Fruit fly (Drosophila melanogaster) whole organism: Measurements from ENCODE around the gene Edc3.

ENCODE experiments used
- CG8478 ChIP-seq: fragments of >200 bp; optimal IDR thresholded peaks from 2 replicates; lab custom pipeline; 2018; ENCODE audit warnings: inconsistent platforms
- Dll ChIP-seq: fragments of >200 bp; optimal IDR thresholded peaks from 2 replicates; lab custom pipeline; 2017
- EcR ChIP-seq, 2 experiments: fragments of >200 bp; optimal IDR thresholded peaks; 2 replicates each; lab custom pipeline; 2017; ENCODE audit warnings: missing biosample characterization in 2 of 2, missing genetic modification characterization in 2 of 2, missing genetic modification reagents in 2 of 2
- pan ChIP-seq: fragments of >200 bp; optimal IDR thresholded peaks from 2 replicates; lab custom pipeline; 2017
- psq ChIP-seq: fragments of >200 bp; optimal IDR thresholded peaks from 2 replicates; lab custom pipeline; 2017
- usp ChIP-seq: fragments of >200 bp; optimal IDR thresholded peaks from 2 replicates; lab custom pipeline; 2017; ENCODE audit warnings: missing biosample characterization, missing genetic modification characterization, mixed read lengths

Gene Edc3

dm6 chr3L:17529511-17530194 is at the start of gene Edc3, which contains the start of gene Nedd4:
TSS of gene Edc3 (minus strand) at chr3L:17529861.
TSS of gene Nedd4 (plus strand) at chr3L:17530081.
- no peak for TF ChIP-seq EcR (GFP tag; optimal IDR thresholded peaks at IDR 0.05; lab: Kevin White, UChicago)
- TF ChIP-seq pan, result no peak
- no peak for TF ChIP-seq psq
- TF ChIP-seq usp (GFP tag; lab: Kevin White, UChicago), result no peak
- no peak for TF ChIP-seq Dll (lab: Kevin White, UChicago)
- no peak for TF ChIP-seq CG8478 (lab: Kevin White, UChicago)

- TF ChIP-seq Dll (lab: Kevin White, UChicago) (no peak), CG8478 (lab: Kevin White, UChicago) (no peak), EcR (GFP tag; optimal IDR thresholded peaks at IDR 0.05; lab: Kevin White, UChicago) (no peak), pan (no peak), psq (no peak), usp (GFP tag; lab: Kevin White, UChicago) (no peak)
Observed at dm6 chr3L:17579121-17579520, 49.5 kb upstream of the Edc3 start.

dm6 chr3L:17578413-17578812 is 48.8 kb upstream of the Edc3 start:
- no peak for TF ChIP-seq psq
- no peak for TF ChIP-seq pan
- TF ChIP-seq Dll (lab: Kevin White, UChicago), result no peak
- no peak for TF ChIP-seq CG8478 (lab: Kevin White, UChicago)
- TF ChIP-seq EcR (GFP tag; optimal IDR thresholded peaks at IDR 0.05; lab: Kevin White, UChicago), result no peak
- TF ChIP-seq usp (GFP tag; lab: Kevin White, UChicago), result no peak

- TF ChIP-seq EcR (GFP tag; optimal IDR thresholded peaks at IDR 0.05; lab: Kevin White, UChicago) (peak in 1 of 2 experiments; percentile 75), Dll (lab: Kevin White, UChicago) (peak; percentile 93), pan (no peak), usp (GFP tag; lab: Kevin White, UChicago) (no peak), CG8478 (lab: Kevin White, UChicago) (peak; percentile 16)
Observed at dm6 chr3L:17577530-17578351, 48.1 kb upstream of the Edc3 start.

dm6 chr3L:17576886-17577271 is 47.2 kb upstream of the Edc3 start:
- no peak for TF ChIP-seq psq
- TF ChIP-seq Dll (lab: Kevin White, UChicago), result no peak
- no peak for TF ChIP-seq CG8478 (lab: Kevin White, UChicago)
- TF ChIP-seq EcR (GFP tag; optimal IDR thresholded peaks at IDR 0.05; lab: Kevin White, UChicago), result no peak
- TF ChIP-seq usp (GFP tag; lab: Kevin White, UChicago), result no peak
- TF ChIP-seq pan, result no peak

dm6 chr3L:17576093-17576885 is 46.6 kb upstream of the Edc3 start:
- peak in 1 of 2 experiments; percentile 58 for TF ChIP-seq EcR (GFP tag; optimal IDR thresholded peaks at IDR 0.05; lab: Kevin White, UChicago)
- no peak for TF ChIP-seq usp (GFP tag; lab: Kevin White, UChicago)
- no peak for TF ChIP-seq psq
- peak; percentile 97 for TF ChIP-seq Dll (lab: Kevin White, UChicago)
- TF ChIP-seq CG8478 (lab: Kevin White, UChicago), result peak; percentile 11
- TF ChIP-seq pan, result no peak

- TF ChIP-seq psq, result no peak
- peak; percentile 21 for TF ChIP-seq Dll (lab: Kevin White, UChicago)
- no peak for TF ChIP-seq usp (GFP tag; lab: Kevin White, UChicago)
- TF ChIP-seq CG8478 (lab: Kevin White, UChicago), result no peak
- TF ChIP-seq EcR (GFP tag; optimal IDR thresholded peaks at IDR 0.05; lab: Kevin White, UChicago), result peak in 1 of 2 experiments; percentile 67
- TF ChIP-seq pan, result no peak
Observed at dm6 chr3L:17573823-17574222, 44.2 kb upstream of the Edc3 start.

- TF ChIP-seq psq, result no peak
- TF ChIP-seq EcR (GFP tag; optimal IDR thresholded peaks at IDR 0.05; lab: Kevin White, UChicago), result no peak
- TF ChIP-seq pan, result no peak
- no peak for TF ChIP-seq CG8478 (lab: Kevin White, UChicago)
- TF ChIP-seq usp (GFP tag; lab: Kevin White, UChicago), result no peak
- no peak for TF ChIP-seq Dll (lab: Kevin White, UChicago)
Observed at dm6 chr3L:17572090-17572489, 42.4 kb upstream of the Edc3 start.

dm6 chr3L:17570547-17570873 is 40.8 kb upstream of the Edc3 start:
- TF ChIP-seq pan (no peak), CG8478 (lab: Kevin White, UChicago) (no peak), psq (no peak), EcR (GFP tag; optimal IDR thresholded peaks at IDR 0.05; lab: Kevin White, UChicago) (no peak), Dll (lab: Kevin White, UChicago) (no peak), usp (GFP tag; lab: Kevin White, UChicago) (no peak)

- TF ChIP-seq Dll (lab: Kevin White, UChicago) (peak; percentile 77), CG8478 (lab: Kevin White, UChicago) (peak; percentile 61), psq (no peak), pan (no peak), EcR (GFP tag; optimal IDR thresholded peaks at IDR 0.05; lab: Kevin White, UChicago) (peak; percentile 37 to 55), usp (GFP tag; lab: Kevin White, UChicago) (no peak)
Observed at dm6 chr3L:17569737-17570546, 40.3 kb upstream of the Edc3 start.
